Worm (Caenorhabditis elegans) whole organism, L3 larva: ENCODE results near the gene C34F6.7.

Experiments
- R02D3.7 ChIP-seq: fragments of 150-350 bp; optimal IDR thresholded peaks from 2 replicates; lab custom pipeline; 2014; ENCODE audit warnings: missing biosample characterization, missing genetic modification characterization
- ZK546.5 ChIP-seq: sonication (generic microtip); optimal IDR thresholded peaks from 2 replicates; lab custom pipeline; 2017; ENCODE audit warnings: missing biosample characterization, missing genetic modification characterization
- aly-2 ChIP-seq: fragments of 150-350 bp; optimal IDR thresholded peaks from 2 replicates; lab custom pipeline; 2014; ENCODE audit warnings: missing biosample characterization, missing genetic modification characterization
- ceh-28 ChIP-seq: fragments of 150-350 bp; optimal IDR thresholded peaks from 2 replicates; lab custom pipeline; 2014; ENCODE audit warnings: missing biosample characterization, missing genetic modification reagents, missing genetic modification characterization
- daf-12 ChIP-seq: fragments of 150-350 bp; optimal IDR thresholded peaks from 2 replicates; lab custom pipeline; 2014; ENCODE audit warnings: missing biosample characterization, missing genetic modification reagents, missing genetic modification characterization
- egl-27 ChIP-seq: sonication (generic microtip); optimal IDR thresholded peaks from 4 replicates; lab custom pipeline; 2017; ENCODE audit warnings: missing biosample characterization, missing genetic modification reagents, missing genetic modification characterization
- egl-5 ChIP-seq: fragments of 150-350 bp; optimal IDR thresholded peaks from 2 replicates; lab custom pipeline; 2017; ENCODE audit warnings: missing biosample characterization, missing genetic modification reagents, missing genetic modification characterization, inconsistent platforms
- elt-1 ChIP-seq: fragments of 150-350 bp; optimal IDR thresholded peaks from 2 replicates; lab custom pipeline; 2014; ENCODE audit warnings: missing biosample characterization, missing genetic modification characterization
- elt-2 ChIP-seq: sonication (generic microtip); optimal IDR thresholded peaks from 2 replicates; lab custom pipeline; 2016; ENCODE audit warnings: missing genetic modification reagents, mild to moderate bottlenecking, missing genetic modification characterization, missing compliant biosample characterization
- elt-3 ChIP-seq, 3 experiments: fragments of 150-350 bp in 1 of 3; sonication (generic microtip) in 2 of 3; optimal IDR thresholded peaks; 2 replicates in 2 of 3; 4 replicates in 1 of 3; lab custom pipeline; 2014 to 2017; ENCODE audit warnings: missing biosample characterization in 3 of 3, missing genetic modification characterization in 3 of 3
- fkh-10 ChIP-seq: sonication (generic microtip); optimal IDR thresholded peaks from 2 replicates; lab custom pipeline; 2017; ENCODE audit warnings: missing biosample characterization, missing genetic modification reagents, missing genetic modification characterization
- fos-1 ChIP-seq: fragments of 150-350 bp; optimal IDR thresholded peaks from 2 replicates; lab custom pipeline; 2014; ENCODE audit warnings: missing biosample characterization, missing genetic modification characterization
- hmg-11 ChIP-seq: sonication (generic microtip); optimal IDR thresholded peaks from 2 replicates; lab custom pipeline; 2016; ENCODE audit warnings: missing genetic modification characterization, missing compliant biosample characterization
- lin-15B ChIP-seq: fragments of 150-350 bp; optimal IDR thresholded peaks from 2 replicates; lab custom pipeline; 2014; ENCODE audit warnings: missing biosample characterization, missing genetic modification characterization
- lin-39 ChIP-seq: fragments of 150-350 bp; optimal IDR thresholded peaks from 2 replicates; lab custom pipeline; 2018; ENCODE audit warnings: missing biosample characterization, missing genetic modification reagents, missing genetic modification characterization
- mdl-1 ChIP-seq: fragments of 150-350 bp; optimal IDR thresholded peaks from 2 replicates; lab custom pipeline; 2014; ENCODE audit warnings: missing biosample characterization, missing genetic modification characterization
- mml-1 ChIP-seq: fragments of 150-350 bp; sonication (generic microtip); optimal IDR thresholded peaks from 3 replicates; lab custom pipeline; 2014; ENCODE audit warnings: missing biosample characterization, missing genetic modification characterization
- nfya-1 ChIP-seq: sonication (generic microtip); optimal IDR thresholded peaks from 2 replicates; lab custom pipeline; 2017; ENCODE audit warnings: missing genetic modification characterization, mild to moderate bottlenecking, missing compliant biosample characterization, antibody characterized with exemption, moderate library complexity; ENCODE audit not compliant: insufficient read depth
- nhr-11 ChIP-seq: fragments of 150-350 bp; optimal IDR thresholded peaks from 2 replicates; lab custom pipeline; 2014; ENCODE audit warnings: missing biosample characterization, missing genetic modification characterization
- nhr-23 ChIP-seq: fragments of 150-350 bp; optimal IDR thresholded peaks from 2 replicates; lab custom pipeline; 2014; ENCODE audit warnings: missing biosample characterization, missing genetic modification reagents, missing genetic modification characterization
- nhr-237 ChIP-seq: fragments of 150-350 bp; optimal IDR thresholded peaks from 2 replicates; lab custom pipeline; 2014; ENCODE audit warnings: missing biosample characterization, missing genetic modification characterization
- nhr-25 ChIP-seq: sonication (generic microtip); optimal IDR thresholded peaks from 2 replicates; lab custom pipeline; 2017; ENCODE audit warnings: missing biosample characterization, missing genetic modification characterization
- nhr-28 ChIP-seq: fragments of 150-350 bp; optimal IDR thresholded peaks from 2 replicates; lab custom pipeline; 2014; ENCODE audit warnings: missing biosample characterization, missing genetic modification characterization
- nhr-43 ChIP-seq: sonication (generic microtip); optimal IDR thresholded peaks from 2 replicates; lab custom pipeline; 2016; ENCODE audit warnings: mild to moderate bottlenecking, missing genetic modification characterization, missing compliant biosample characterization; ENCODE audit not compliant: poor library complexity, severe bottlenecking
- pha-4 ChIP-seq: fragments of 150-350 bp; optimal IDR thresholded peaks from 2 replicates; lab custom pipeline; 2014; ENCODE audit warnings: missing biosample characterization, missing genetic modification reagents, missing genetic modification characterization
- pqm-1 ChIP-seq: fragments of 150-350 bp; optimal IDR thresholded peaks from 2 replicates; lab custom pipeline; 2017; ENCODE audit warnings: missing biosample characterization, missing genetic modification characterization, inconsistent platforms
- sea-2 ChIP-seq: fragments of 150-350 bp; sonication (generic microtip); optimal IDR thresholded peaks from 4 replicates; lab custom pipeline; 2014; ENCODE audit warnings: missing biosample characterization, missing genetic modification reagents, missing genetic modification characterization
- skn-1 ChIP-seq: fragments of 150-350 bp; optimal IDR thresholded peaks from 2 replicates; lab custom pipeline; 2014; ENCODE audit warnings: missing biosample characterization, missing genetic modification characterization
- snpc-4 ChIP-seq: fragments of 150-350 bp; optimal IDR thresholded peaks from 2 replicates; lab custom pipeline; 2014; ENCODE audit warnings: missing biosample characterization, missing genetic modification characterization
- tbx-2 ChIP-seq: sonication (generic microtip); optimal IDR thresholded peaks from 2 replicates; lab custom pipeline; 2016; ENCODE audit warnings: mild to moderate bottlenecking, missing genetic modification characterization, missing compliant biosample characterization
- unc-39 ChIP-seq: sonication (generic microtip); optimal IDR thresholded peaks from 4 replicates; lab custom pipeline; 2017; ENCODE audit warnings: missing biosample characterization, missing genetic modification characterization
- ztf-11 ChIP-seq: fragments of 150-350 bp; optimal IDR thresholded peaks from 2 replicates; lab custom pipeline; 2014; ENCODE audit warnings: missing biosample characterization, missing genetic modification characterization
- ztf-4 ChIP-seq: fragments of 150-350 bp; optimal IDR thresholded peaks from 2 replicates; lab custom pipeline; 2014; ENCODE audit warnings: missing biosample characterization, missing genetic modification characterization

C34F6.7 gene

DNA sequence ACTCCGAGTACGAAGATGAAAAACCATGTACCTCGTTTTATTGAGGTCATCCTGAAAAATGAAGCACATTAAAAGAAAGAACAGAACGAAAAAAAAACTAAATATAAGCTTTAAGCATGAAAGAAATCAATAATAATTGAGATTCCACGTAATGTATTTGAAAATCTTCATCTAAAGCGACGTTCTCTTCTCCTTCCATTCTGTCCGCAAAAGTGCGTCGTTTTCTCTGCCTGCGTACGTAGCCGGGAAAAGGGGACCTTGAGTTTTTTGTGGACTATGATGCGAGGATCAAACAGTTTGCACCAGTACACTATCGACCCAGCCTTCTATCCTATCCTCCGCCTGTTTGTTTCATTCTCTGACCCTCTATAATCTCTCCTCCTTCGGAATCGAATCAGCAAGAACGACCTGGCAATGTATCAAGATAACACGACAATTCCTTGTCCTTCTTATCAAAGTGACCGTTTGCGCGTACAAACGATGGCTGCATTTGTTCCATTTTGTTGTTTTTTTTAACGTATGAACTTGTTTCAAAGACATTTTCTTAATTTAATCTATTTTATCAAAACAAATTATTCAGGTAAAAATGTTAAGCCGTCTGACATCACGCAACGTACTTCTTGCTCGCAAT lies at the start of gene C34F6.7, which contains the start of gene idh-2:
TSS of gene C34F6.7 (minus strand) at position 51 of the 631 bp plus-strand sequence.
TSS of gene idh-2 (plus strand) at position 581 of the 631 bp plus-strand sequence.
- peak; percentile 31 for TF ChIP-seq nfya-1
- no peak for TF ChIP-seq pha-4 (tag; lab: Kevin White, UChicago)
- no peak for TF ChIP-seq sea-2 (GFP tag; lab: Kevin White, UChicago)
- TF ChIP-seq mdl-1 = no peak
- no peak for TF ChIP-seq daf-12 (tag; lab: Kevin White, UChicago)
- no peak for TF ChIP-seq mml-1 (tag; lab: Kevin White, UChicago)
- peak; percentile 33 for TF ChIP-seq nhr-25 (tag; lab: Kevin White, UChicago)
- no peak for TF ChIP-seq nhr-28 (tag; lab: Kevin White, UChicago)
- no peak for TF ChIP-seq fos-1
- TF ChIP-seq nhr-43 (tag; lab: Kevin White, UChicago) = peak; percentile 72
- TF ChIP-seq nhr-23 (tag; lab: Kevin White, UChicago) = peak; percentile 73
- TF ChIP-seq nhr-11 (tag; lab: Kevin White, UChicago) = no peak
- peak; percentile 64 for TF ChIP-seq hmg-11 (tag; lab: Kevin White, UChicago)
- peak in 1 of 3 experiments; percentile 22 for TF ChIP-seq elt-3 (tag; optimal IDR thresholded peaks at IDR 0.05; lab: Kevin White, UChicago)
- no peak for TF ChIP-seq elt-1 (tag; lab: Kevin White, UChicago)
- TF ChIP-seq elt-2 (tag; lab: Kevin White, UChicago) = peak; percentile 43
- no peak for TF ChIP-seq ztf-4 (tag; lab: Kevin White, UChicago)

- no peak for TF ChIP-seq pha-4 (tag; lab: Kevin White, UChicago)
- peak; percentile 84 for TF ChIP-seq pqm-1 (tag; lab: Kevin White, UChicago)
- TF ChIP-seq elt-2 (tag; lab: Kevin White, UChicago) = peak; percentile 82
- TF ChIP-seq nhr-11 (tag; lab: Kevin White, UChicago) = no peak
- no peak for TF ChIP-seq elt-1 (tag; lab: Kevin White, UChicago)
Observed at ce11 chrX:11264715-11265114, 49.4 kb upstream of the C34F6.7 start.

DNA sequence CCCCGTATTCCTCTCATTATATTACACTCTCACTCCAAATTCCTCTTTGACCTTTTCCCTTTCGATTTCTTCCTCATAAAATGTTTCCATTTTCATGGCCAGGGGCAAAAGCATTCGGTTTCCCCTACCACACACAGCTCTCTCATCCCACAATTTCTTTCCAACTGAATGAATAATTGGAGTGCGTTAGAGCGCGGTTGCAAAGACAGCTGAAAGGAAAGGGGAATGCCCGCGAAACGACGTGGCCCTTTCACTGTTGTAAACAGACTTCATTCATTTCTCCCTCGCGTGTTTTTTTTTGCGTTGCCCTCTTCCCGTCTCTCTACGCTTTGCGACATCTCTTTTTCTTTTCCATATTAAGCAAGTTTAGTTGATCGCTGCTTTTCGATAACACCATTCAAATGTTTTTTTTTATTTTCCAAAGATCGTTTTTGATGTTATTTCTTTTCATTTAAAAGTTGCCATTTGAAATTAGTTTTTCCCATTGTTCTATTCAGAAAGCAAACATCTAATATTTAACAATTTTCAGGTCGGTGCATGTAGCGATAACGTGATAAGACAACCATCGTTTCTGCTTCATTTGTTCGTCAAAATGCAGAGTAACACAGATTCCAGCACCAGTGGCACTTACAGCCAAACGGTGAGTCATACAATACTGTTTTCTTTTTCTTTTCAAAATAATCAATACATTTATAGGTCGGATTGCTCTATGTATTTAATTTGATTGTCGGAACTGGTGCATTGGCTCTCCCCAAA lies 47.2 kb upstream of the C34F6.7 start, which contains the start of gene C03A3.2:
TSS of gene C03A3.2 (plus strand) at position 530 of the 756 bp plus-strand sequence.
- TF ChIP-seq elt-1 (tag; lab: Kevin White, UChicago) (peak; percentile 42), daf-12 (tag; lab: Kevin White, UChicago) (no peak), unc-39 (tag; lab: Kevin White, UChicago) (no peak), nhr-28 (tag; lab: Kevin White, UChicago) (no peak), lin-39 (tag; lab: Kevin White, UChicago) (peak; percentile 98), nhr-25 (tag; lab: Kevin White, UChicago) (peak; percentile 83), nhr-23 (tag; lab: Kevin White, UChicago) (peak; percentile 54), fkh-10 (GFP tag; lab: Kevin White, UChicago) (peak; percentile 17), egl-5 (tag; lab: Kevin White, UChicago) (peak; percentile 95), skn-1 (tag; lab: Kevin White, UChicago) (no peak), nhr-237 (tag; lab: Kevin White, UChicago) (no peak), elt-2 (tag; lab: Kevin White, UChicago) (peak; percentile 43), hmg-11 (tag; lab: Kevin White, UChicago) (peak; percentile 84), sea-2 (GFP tag; lab: Kevin White, UChicago) (no peak), ZK546.5 (tag; lab: Kevin White, UChicago) (no peak), nhr-43 (tag; lab: Kevin White, UChicago) (no peak), R02D3.7 (tag; lab: Kevin White, UChicago) (no peak), pha-4 (tag; lab: Kevin White, UChicago) (peak; percentile 43), egl-27 (tag; lab: Kevin White, UChicago) (peak; percentile 23), tbx-2 (tag; lab: Kevin White, UChicago) (peak; percentile 19), lin-15B (tag; lab: Kevin White, UChicago) (peak; percentile 78), mdl-1 (no peak), pqm-1 (tag; lab: Kevin White, UChicago) (peak; percentile 85), ztf-11 (no peak), aly-2 (tag; lab: Kevin White, UChicago) (no peak), ceh-28 (tag; lab: Kevin White, UChicago) (no peak), elt-3 (tag; optimal IDR thresholded peaks at IDR 0.05; lab: Kevin White, UChicago) (no peak), nfya-1 (peak; percentile 88), snpc-4 (tag; lab: Kevin White, UChicago) (peak; percentile 5)
